Fruit fly (Drosophila melanogaster): ENCODE results near the gene futsch.
A peak's percentile ranks its signal among the peaks of the same experiment; 100 is the strongest.

futsch gene

dm6 chrX:1466505-1467381 lies 57.9 kb downstream of the futsch start:
- TF ChIP-seq CG4496 (GFP tag; IDR thresholded peaks at IDR 0.05) = peak; percentile 50; the same call in 1 of the 3 replicates
- TF ChIP-seq Pif1B (GFP tag; optimal IDR thresholded peaks at IDR 0.05) = no peak
- no peak for TF ChIP-seq Pif1A (GFP tag; optimal IDR thresholded peaks at IDR 0.05)
- TF ChIP-seq CG12605 (GFP tag; IDR thresholded peaks at IDR 0.05) = no peak
- no peak for TF ChIP-seq rn (GFP tag; IDR thresholded peaks at IDR 0.05)
- peak; percentile 35 for TF ChIP-seq CG13204 (GFP tag; optimal IDR thresholded peaks at IDR 0.05)

- no peak for TF ChIP-seq fd96Ca (GFP tag; IDR thresholded peaks at IDR 0.05)
- no peak for TF ChIP-seq rn (GFP tag; IDR thresholded peaks at IDR 0.05)
- no peak for TF ChIP-seq CG32121 (GFP tag; IDR thresholded peaks at IDR 0.05)
- TF ChIP-seq CG34367 (tag; optimal IDR thresholded peaks at IDR 0.05) = no peak
- no peak for TF ChIP-seq Snoo (tag; optimal IDR thresholded peaks at IDR 0.05)
- TF ChIP-seq CG4496 (GFP tag; IDR thresholded peaks at IDR 0.05) = no peak
- TF ChIP-seq CG9948 (tag; optimal IDR thresholded peaks at IDR 0.05) = no peak
- TF ChIP-seq D1 (tag; optimal IDR thresholded peaks at IDR 0.05) = no peak
- no peak for TF ChIP-seq Pif1A (GFP tag; optimal IDR thresholded peaks at IDR 0.05)
- no peak for TF ChIP-seq CG14655 (GFP tag; optimal IDR thresholded peaks at IDR 0.05)
- no peak for TF ChIP-seq EcR (GFP tag; optimal IDR thresholded peaks at IDR 0.05)
- TF ChIP-seq Ets98B (GFP tag; IDR thresholded peaks at IDR 0.05) = no peak
- TF ChIP-seq CG8159 (tag; optimal IDR thresholded peaks at IDR 0.05) = no peak
- no peak for TF ChIP-seq Pif1B (GFP tag; optimal IDR thresholded peaks at IDR 0.05)
Observed at dm6 chrX:1467382-1467592, 58.4 kb downstream of the futsch start, which contains the start of gene CG14778. Gene CG14778, plus strand, starts transcription at chrX:1467493.

dm6 chrX:1469717-1470116 lies 60.8 kb downstream of the futsch start, which contains the start of gene CG32808:
Gene CG32808, minus strand, starts transcription at chrX:1469817.
- no peak for TF ChIP-seq CG8301 (tag; optimal IDR thresholded peaks at IDR 0.05)
- no peak for TF ChIP-seq CG14655 (GFP tag; optimal IDR thresholded peaks at IDR 0.05)
- TF ChIP-seq gl (tag; optimal IDR thresholded peaks at IDR 0.05) = no peak
- no peak for TF ChIP-seq Ets98B (GFP tag; IDR thresholded peaks at IDR 0.05)
- TF ChIP-seq EcR (GFP tag; optimal IDR thresholded peaks at IDR 0.05) = no peak
- TF ChIP-seq CG4496 (GFP tag; IDR thresholded peaks at IDR 0.05) = no peak
- no peak for TF ChIP-seq fd96Ca (GFP tag; IDR thresholded peaks at IDR 0.05)
- TF ChIP-seq CG15710 (tag; optimal IDR thresholded peaks at IDR 0.05) = no peak
- no peak for TF ChIP-seq Pif1A (GFP tag; optimal IDR thresholded peaks at IDR 0.05)
- no peak for TF ChIP-seq Snoo (tag; optimal IDR thresholded peaks at IDR 0.05)
- TF ChIP-seq CG32121 (GFP tag; IDR thresholded peaks at IDR 0.05) = no peak
- no peak for TF ChIP-seq CG10348 (GFP tag; IDR thresholded peaks at IDR 0.05)
- TF ChIP-seq CG12605 (GFP tag; IDR thresholded peaks at IDR 0.05) = no peak

dm6 chrX:1470562-1470961 lies 61.7 kb downstream of the futsch start, which contains the start of gene pck:
Gene pck, plus strand, starts transcription at chrX:1470666.
- no peak for TF ChIP-seq Pif1A (GFP tag; optimal IDR thresholded peaks at IDR 0.05)
- TF ChIP-seq rn (GFP tag; IDR thresholded peaks at IDR 0.05) = no peak
- peak; percentile 10 for TF ChIP-seq Snoo (tag; optimal IDR thresholded peaks at IDR 0.05)
- no peak for TF ChIP-seq CG8301 (tag; optimal IDR thresholded peaks at IDR 0.05)
- TF ChIP-seq CG8159 (tag; optimal IDR thresholded peaks at IDR 0.05) = peak; percentile 1
- TF ChIP-seq CG17806 (tag; optimal IDR thresholded peaks at IDR 0.05) = peak; percentile 27
- peak; percentile 18 for TF ChIP-seq CG15710 (tag; optimal IDR thresholded peaks at IDR 0.05)
- peak; percentile 47; the same call in 1 of the 2 replicates for TF ChIP-seq CG32121 (GFP tag; IDR thresholded peaks at IDR 0.05)
- TF ChIP-seq CG4496 (GFP tag; IDR thresholded peaks at IDR 0.05) = peak; percentile 70
- peak; percentile 52; the same call in 1 of the 2 replicates for TF ChIP-seq Ets98B (GFP tag; IDR thresholded peaks at IDR 0.05)
- TF ChIP-seq fd96Ca (GFP tag; IDR thresholded peaks at IDR 0.05) = peak; percentile 78
- TF ChIP-seq CG9948 (tag; optimal IDR thresholded peaks at IDR 0.05) = peak; percentile 29

- no peak for TF ChIP-seq CG32121 (GFP tag; IDR thresholded peaks at IDR 0.05)
- no peak for TF ChIP-seq Ets98B (GFP tag; IDR thresholded peaks at IDR 0.05)
- no peak for TF ChIP-seq CG13204 (GFP tag; optimal IDR thresholded peaks at IDR 0.05)
- no peak for TF ChIP-seq Snoo (tag; optimal IDR thresholded peaks at IDR 0.05)
- no peak for TF ChIP-seq CG9948 (tag; optimal IDR thresholded peaks at IDR 0.05)
- TF ChIP-seq CG8159 (tag; optimal IDR thresholded peaks at IDR 0.05) = no peak
- TF ChIP-seq CG14655 (GFP tag; optimal IDR thresholded peaks at IDR 0.05) = no peak
- no peak for TF ChIP-seq CG4496 (GFP tag; IDR thresholded peaks at IDR 0.05)
- no peak for TF ChIP-seq CG10348 (GFP tag; IDR thresholded peaks at IDR 0.05)
- TF ChIP-seq Pif1B (GFP tag; optimal IDR thresholded peaks at IDR 0.05) = no peak
- no peak for TF ChIP-seq CG15710 (tag; optimal IDR thresholded peaks at IDR 0.05)
- TF ChIP-seq Pif1A (GFP tag; optimal IDR thresholded peaks at IDR 0.05) = no peak
- no peak for TF ChIP-seq gl (tag; optimal IDR thresholded peaks at IDR 0.05)
- TF ChIP-seq rn (GFP tag; IDR thresholded peaks at IDR 0.05) = no peak
- TF ChIP-seq D1 (tag; optimal IDR thresholded peaks at IDR 0.05) = no peak
- no peak for TF ChIP-seq fd96Ca (GFP tag; IDR thresholded peaks at IDR 0.05)
- no peak for TF ChIP-seq CG34367 (tag; optimal IDR thresholded peaks at IDR 0.05)
Observed at dm6 chrX:1472222-1472621, 63.4 kb downstream of the futsch start, which contains the start of gene CG14780. Gene CG14780, plus strand, starts transcription at chrX:1472522.

- TF ChIP-seq CG12605 (GFP tag; IDR thresholded peaks at IDR 0.05) (peak; percentile 56; the same call in 1 of the 2 replicates), D1 (tag; optimal IDR thresholded peaks at IDR 0.05) (no peak), CG10348 (GFP tag; IDR thresholded peaks at IDR 0.05) (no peak), Pif1B (GFP tag; optimal IDR thresholded peaks at IDR 0.05) (no peak), Pif1A (GFP tag; optimal IDR thresholded peaks at IDR 0.05) (no peak), CG34367 (tag; optimal IDR thresholded peaks at IDR 0.05) (no peak), CG8159 (tag; optimal IDR thresholded peaks at IDR 0.05) (no peak), CG4496 (GFP tag; IDR thresholded peaks at IDR 0.05) (no peak)
Observed at dm6 chrX:1476436-1476835, 67.6 kb downstream of the futsch start.

Data from whole organism, pupa.